Worm (Caenorhabditis elegans) whole organism, early embryonic: Measurements from ENCODE around the gene F20B10.3.

Experiments
- B0310.2 ChIP-seq: sonication (generic microtip); optimal IDR thresholded peaks from 2 replicates; lab custom pipeline; 2016; ENCODE audit warnings: mild to moderate bottlenecking, missing genetic modification characterization, missing compliant biosample characterization
- tra-4 ChIP-seq: sonication (generic microtip); optimal IDR thresholded peaks from 2 replicates; lab custom pipeline; 2017; ENCODE audit warnings: missing genetic modification characterization, missing compliant biosample characterization

DNA sequence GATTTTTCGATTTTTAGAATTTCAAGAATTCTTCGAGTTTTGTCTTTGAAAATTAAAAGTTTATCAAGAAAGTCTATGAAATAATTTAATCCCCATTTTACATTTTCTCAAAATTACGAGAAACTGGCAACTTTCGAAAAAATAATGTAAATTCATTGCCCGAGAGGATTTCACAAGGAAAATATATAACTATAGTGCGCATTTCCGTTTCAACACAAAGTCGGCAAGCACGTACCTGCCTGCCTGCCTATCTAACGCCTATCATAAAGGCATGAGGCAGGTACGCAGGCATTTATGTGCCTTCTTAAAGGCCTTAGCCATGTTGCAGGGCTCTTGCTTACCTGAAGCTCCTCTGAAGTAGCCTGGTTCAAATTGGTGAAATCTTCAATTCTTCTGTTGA is 44.8 kb downstream of the F20B10.3 start:
- TF ChIP-seq tra-4 (tag; lab: Kevin White, UChicago) (no peak), B0310.2 (tag; lab: Kevin White, UChicago) (no peak)
